Worm (Caenorhabditis elegans) whole organism, early embryonic: ENCODE measurements around the gene cest-26.

ENCODE experiments used
- ama-1 ChIP-seq: fragments of 150-350 bp; optimal IDR thresholded peaks from 2 replicates; lab custom pipeline; 2014
- hmg-4 ChIP-seq: fragments of 200-800 bp; sonication (Bioruptor generic); optimal IDR thresholded peaks from 2 replicates; lab custom pipeline; 2018; ENCODE audit warnings: mild to moderate bottlenecking, missing genetic modification characterization, missing compliant biosample characterization

ce11 chrX:4453101-4453500 is 15.6 kb upstream of the cest-26 start:
- TF ChIP-seq ama-1 (lab: Kevin White, UChicago): no peak
- TF ChIP-seq hmg-4: no peak
